Worm (Caenorhabditis elegans): ENCODE results near the gene sams-3.

sams-3 gene

ce11 chrIV:5817459-5817858 lies 31.0 kb upstream of the sams-3 start:
- TF ChIP-seq ref-2 (tag; optimal IDR thresholded peaks at IDR 0.05) (peak; percentile 9), C08G9.2 (tag; optimal IDR thresholded peaks at IDR 0.05) (no peak), ahr-1 (tag; optimal IDR thresholded peaks at IDR 0.05) (no peak), nhr-11 (tag; optimal IDR thresholded peaks at IDR 0.05) (no peak), hlh-13 (GFP tag; optimal IDR thresholded peaks at IDR 0.05) (no peak), ceh-48 (tag; optimal IDR thresholded peaks at IDR 0.05) (no peak), nfya-1 (tag; optimal IDR thresholded peaks at IDR 0.05) (peak; percentile 47), elt-2 (tag; optimal IDR thresholded peaks at IDR 0.05) (peak; percentile 64), lin-11 (tag; optimal IDR thresholded peaks at IDR 0.05) (no peak), F13H6.1 (tag; optimal IDR thresholded peaks at IDR 0.05) (peak; percentile 10), tbx-2 (tag; optimal IDR thresholded peaks at IDR 0.05) (no peak), eyg-1 (tag; optimal IDR thresholded peaks at IDR 0.05) (no peak), ceh-18 (tag; optimal IDR thresholded peaks at IDR 0.05) (peak; percentile 59), lim-6 (tag; optimal IDR thresholded peaks at IDR 0.05) (no peak), ztf-16 (tag; optimal IDR thresholded peaks at IDR 0.05) (no peak), unc-55 (GFP tag; optimal IDR thresholded peaks at IDR 0.05) (peak; percentile 82), rnt-1 (tag; optimal IDR thresholded peaks at IDR 0.05) (peak; percentile 42)

ce11 chrIV:5820056-5820799 lies 28.2 kb upstream of the sams-3 start:
- TF ChIP-seq unc-86 (tag; optimal IDR thresholded peaks at IDR 0.05) = no peak
- TF ChIP-seq ama-1 (optimal IDR thresholded peaks at IDR 0.05) = no peak
- no peak for TF ChIP-seq ahr-1 (tag; optimal IDR thresholded peaks at IDR 0.05)
- no peak for TF ChIP-seq sdc-2 (tag; optimal IDR thresholded peaks at IDR 0.05)
- TF ChIP-seq rnt-1 (tag; optimal IDR thresholded peaks at IDR 0.05) = peak; percentile 27
- TF ChIP-seq ceh-34 (tag; optimal IDR thresholded peaks at IDR 0.05) = no peak
- no peak for TF ChIP-seq hlh-30 (tag; optimal IDR thresholded peaks at IDR 0.05; ENCODE audit: insufficient read depth)
- TF ChIP-seq mec-3 (tag; optimal IDR thresholded peaks at IDR 0.05; ENCODE audit: borderline replicate concordance) = no peak
- no peak for TF ChIP-seq nhr-232 (tag; optimal IDR thresholded peaks at IDR 0.05)
- TF ChIP-seq eyg-1 (tag; optimal IDR thresholded peaks at IDR 0.05) = no peak
- no peak for TF ChIP-seq madf-2 (tag; optimal IDR thresholded peaks at IDR 0.05)
- TF ChIP-seq tbx-2 (tag; optimal IDR thresholded peaks at IDR 0.05) = no peak
- TF ChIP-seq ceh-30 (tag; optimal IDR thresholded peaks at IDR 0.05) = no peak
- peak; percentile 93 for TF ChIP-seq unc-55 (GFP tag; optimal IDR thresholded peaks at IDR 0.05)
- no peak for TF ChIP-seq ceh-9 (tag; optimal IDR thresholded peaks at IDR 0.05)
- no peak for TF ChIP-seq fkh-10 (GFP tag; optimal IDR thresholded peaks at IDR 0.05)

ce11 chrIV:5820953-5821352 lies 27.5 kb upstream of the sams-3 start:
- TF ChIP-seq unc-55 (GFP tag; optimal IDR thresholded peaks at IDR 0.05) (peak; percentile 76), pax-1 (tag; optimal IDR thresholded peaks at IDR 0.05) (no peak)

ce11 chrIV:5821997-5822396 lies 26.5 kb upstream of the sams-3 start:
- TF ChIP-seq madf-2 (tag; optimal IDR thresholded peaks at IDR 0.05) (no peak), tbx-2 (tag; optimal IDR thresholded peaks at IDR 0.05) (no peak), ceh-18 (tag; optimal IDR thresholded peaks at IDR 0.05) (peak; percentile 4), pag-3 (tag; optimal IDR thresholded peaks at IDR 0.05; ENCODE audit: borderline replicate concordance) (no peak), ceh-34 (tag; optimal IDR thresholded peaks at IDR 0.05) (no peak), sox-4 (tag; optimal IDR thresholded peaks at IDR 0.05) (no peak), F13H6.1 (tag; optimal IDR thresholded peaks at IDR 0.05) (no peak), nhr-11 (tag; optimal IDR thresholded peaks at IDR 0.05) (no peak), hlh-30 (tag; optimal IDR thresholded peaks at IDR 0.05; ENCODE audit: insufficient read depth) (peak; percentile 11), gmeb-2 (tag; optimal IDR thresholded peaks at IDR 0.05) (no peak), unc-42 (tag; optimal IDR thresholded peaks at IDR 0.05) (peak; percentile 66), hlh-6 (tag; optimal IDR thresholded peaks at IDR 0.05) (no peak), mec-3 (tag; optimal IDR thresholded peaks at IDR 0.05; ENCODE audit: borderline replicate concordance) (no peak), fax-1 (tag; optimal IDR thresholded peaks at IDR 0.05) (no peak), ttx-3 (tag; optimal IDR thresholded peaks at IDR 0.05) (no peak), tbx-7 (tag; optimal IDR thresholded peaks at IDR 0.05) (no peak), ceh-14 (tag; optimal IDR thresholded peaks at IDR 0.05) (no peak), ceh-45 (GFP tag; IDR thresholded peaks at IDR 0.05) (no peak), unc-55 (GFP tag; optimal IDR thresholded peaks at IDR 0.05) (no peak), T23F11.4 (GFP tag; optimal IDR thresholded peaks at IDR 0.05) (no peak), unc-3 (GFP tag; conservative IDR thresholded peaks at IDR 0.05) (no peak), unc-3 (tag; optimal IDR thresholded peaks at IDR 0.05) (no peak)
